Worm (Caenorhabditis elegans) whole organism, L1 larva: ENCODE data around the gene B0280.9.

Experiments used
- alr-1 ChIP-seq: fragments of 200-800 bp; sonication (Bioruptor generic); optimal IDR thresholded peaks from 2 replicates; lab custom pipeline; 2018; ENCODE audit warnings: borderline replicate concordance, mild to moderate bottlenecking, missing genetic modification characterization, missing compliant biosample characterization
- blmp-1 ChIP-seq: fragments of 150-350 bp; optimal IDR thresholded peaks from 2 replicates; lab custom pipeline; 2014; ENCODE audit warnings: missing biosample characterization, missing genetic modification characterization
- snpc-4 ChIP-seq: fragments of 150-350 bp; optimal IDR thresholded peaks from 2 replicates; lab custom pipeline; 2014; ENCODE audit warnings: missing biosample characterization, missing genetic modification characterization

DNA sequence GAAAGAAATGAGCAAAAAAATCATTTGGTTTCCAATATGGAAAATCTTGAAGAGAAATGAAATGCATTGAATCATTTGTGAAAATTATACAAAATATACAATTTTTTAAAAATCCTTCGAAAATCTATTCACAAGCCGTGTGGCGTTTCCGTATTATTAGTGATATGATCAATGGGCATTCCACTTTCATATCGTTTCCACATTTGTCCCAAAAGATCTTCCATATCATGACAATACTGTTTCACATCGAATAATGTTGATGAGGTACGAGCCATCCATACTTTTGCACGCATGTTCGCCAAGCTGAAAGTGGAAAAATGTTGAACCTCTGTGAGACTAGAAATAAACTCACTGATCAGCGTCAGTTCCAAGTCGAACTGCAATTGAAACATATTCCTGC, 23.6 kb upstream of the B0280.9 start:
- no peak for TF ChIP-seq alr-1 (tag; lab: Kevin White, UChicago)
- TF ChIP-seq snpc-4, result no peak
- no peak for TF ChIP-seq blmp-1 (tag; lab: Kevin White, UChicago)
